Fruit fly (Drosophila melanogaster): ENCODE data around the gene CG33189.
A peak's percentile ranks its signal among the peaks of the same experiment; 100 is the strongest.

Gene CG33189

dm6 chr3R:8788722-8789400 is 8.3 kb upstream of the CG33189 start (continued):
- TF ChIP-seq ewg (GFP tag; optimal IDR thresholded peaks at IDR 0.05): no peak
- TF ChIP-seq MTF-1 (GFP tag; optimal IDR thresholded peaks at IDR 0.05; ENCODE audit: borderline replicate concordance): no peak
- peak; percentile 63 for TF ChIP-seq CG7839 (tag; optimal IDR thresholded peaks at IDR 0.05)
- no peak for TF ChIP-seq CG1647 (GFP tag; optimal IDR thresholded peaks at IDR 0.05)
- no peak for TF ChIP-seq Lpt (GFP tag; optimal IDR thresholded peaks at IDR 0.05)
- no peak for TF ChIP-seq ato (GFP tag; IDR thresholded peaks at IDR 0.05; ENCODE audit: partially characterized antibody)
- peak; percentile 65 for TF ChIP-seq CG14050 (GFP tag; IDR thresholded peaks at IDR 0.05)
- TF ChIP-seq CG4730 (GFP tag; IDR thresholded peaks at IDR 0.05): peak; percentile 59; the same call in 1 of the 2 replicates
- peak in 1 of 2 experiments; percentile 22 for TF ChIP-seq chif (GFP tag; optimal IDR thresholded peaks at IDR 0.05)
- TF ChIP-seq CG32767 (GFP tag; IDR thresholded peaks at IDR 0.05): peak; percentile 11; the same call in 1 of the 2 replicates
- no peak for TF ChIP-seq CG7745 (tag; optimal IDR thresholded peaks at IDR 0.05)
- peak in 1 of 2 experiments; percentile 74 for TF ChIP-seq Hr51 (GFP tag; optimal IDR thresholded peaks at IDR 0.05)
- TF ChIP-seq CG8388 (GFP tag; optimal IDR thresholded peaks at IDR 0.05): peak; percentile 37
- TF ChIP-seq ab (GFP tag; optimal IDR thresholded peaks at IDR 0.05): no peak
- TF ChIP-seq twi (tag; optimal IDR thresholded peaks at IDR 0.05): no peak
- TF ChIP-seq Elba2 (GFP tag; optimal IDR thresholded peaks at IDR 0.05): no peak
- TF ChIP-seq grn (GFP tag; optimal IDR thresholded peaks at IDR 0.05): peak; percentile 25
- no peak for TF ChIP-seq CrebB (tag; optimal IDR thresholded peaks at IDR 0.05)
- TF ChIP-seq sr (GFP tag; IDR thresholded peaks at IDR 0.05): peak; percentile 73; the same call in 2 of the 3 replicates
- no peak for TF ChIP-seq Bgb (GFP tag; IDR thresholded peaks at IDR 0.05; ENCODE audit: partially characterized antibody)
- no peak for TF ChIP-seq CG11398 (GFP tag; optimal IDR thresholded peaks at IDR 0.05)
- no peak for TF ChIP-seq toy (GFP tag; IDR thresholded peaks at IDR 0.05)
- TF ChIP-seq pfk (GFP tag; optimal IDR thresholded peaks at IDR 0.05): no peak
- TF ChIP-seq CG14860 (GFP tag; IDR thresholded peaks at IDR 0.05; ENCODE audit: partially characterized antibody): no peak
- no peak for TF ChIP-seq cg (GFP tag; optimal IDR thresholded peaks at IDR 0.05)
- TF ChIP-seq CG1832 (GFP tag; optimal IDR thresholded peaks at IDR 0.05): no peak
- no peak for TF ChIP-seq fd64A (GFP tag; optimal IDR thresholded peaks at IDR 0.05)
- no peak for TF ChIP-seq luna (GFP tag; optimal IDR thresholded peaks at IDR 0.05)
- TF ChIP-seq ara (GFP tag; IDR thresholded peaks at IDR 0.05): peak; percentile 82
- no peak for TF ChIP-seq Mad (GFP tag; optimal IDR thresholded peaks at IDR 0.05)
- no peak for TF ChIP-seq bab2 (GFP tag; optimal IDR thresholded peaks at IDR 0.05)
- no peak for TF ChIP-seq caup (GFP tag; optimal IDR thresholded peaks at IDR 0.05; ENCODE audit: severe bottlenecking)
- peak; percentile 40 for TF ChIP-seq Asciz (GFP tag; optimal IDR thresholded peaks at IDR 0.05)
- TF ChIP-seq CG4404 (GFP tag; IDR thresholded peaks at IDR 0.05): 0 out of 2 replicates have a peak, but pooled peaks have one; percentile 10
- no peak for TF ChIP-seq gsb (GFP tag; IDR thresholded peaks at IDR 0.05)
- TF ChIP-seq CG13424 (tag; optimal IDR thresholded peaks at IDR 0.05): peak; percentile 47
- no peak for TF ChIP-seq D19B (GFP tag; optimal IDR thresholded peaks at IDR 0.05)
- TF ChIP-seq sc (optimal IDR thresholded peaks at IDR 0.05): no peak
- no peak for TF ChIP-seq sc (GFP tag; optimal IDR thresholded peaks at IDR 0.05)
- peak; percentile 84 for TF ChIP-seq zfh1 (GFP tag; IDR thresholded peaks at IDR 0.05)
- TF ChIP-seq CG4282 (GFP tag; optimal IDR thresholded peaks at IDR 0.05): no peak
- TF ChIP-seq slbo (GFP tag; IDR thresholded peaks at IDR 0.05): no peak
- TF ChIP-seq Jarid2 (GFP tag; optimal IDR thresholded peaks at IDR 0.05): peak; percentile 2
- peak; percentile 67 for TF ChIP-seq Sox102F (GFP tag; optimal IDR thresholded peaks at IDR 0.05)
- peak; percentile 0 for TF ChIP-seq nerfin-1 (tag; optimal IDR thresholded peaks at IDR 0.05)
- TF ChIP-seq pros (GFP tag; optimal IDR thresholded peaks at IDR 0.05): no peak
- no peak for TF ChIP-seq bowl (GFP tag; IDR thresholded peaks at IDR 0.05)
- no peak for TF ChIP-seq Camta (GFP tag; optimal IDR thresholded peaks at IDR 0.05)
- 0 out of 2 replicates have a peak, but pooled peaks have one; percentile 16 for TF ChIP-seq wdn (GFP tag; IDR thresholded peaks at IDR 0.05)

All from whole organism, embryonic.